Worm (Caenorhabditis elegans) whole organism, L1 larva: ENCODE data around the gene inpp-1.

ENCODE experiments used
- C04F5.9 ChIP-seq: sonication (generic microtip); optimal IDR thresholded peaks from 2 replicates; lab custom pipeline; 2016; ENCODE audit warnings: missing genetic modification characterization, missing compliant biosample characterization
- C34B4.2 ChIP-seq: sonication (generic microtip); optimal IDR thresholded peaks from 2 replicates; lab custom pipeline; 2017; ENCODE audit warnings: mild to moderate bottlenecking, missing genetic modification characterization, missing compliant biosample characterization
- F16B12.6 ChIP-seq: fragments of 150-350 bp; optimal IDR thresholded peaks from 2 replicates; lab custom pipeline; 2014; ENCODE audit warnings: missing biosample characterization, missing genetic modification characterization
- Y116A8C.19 ChIP-seq: sonication (generic microtip); optimal IDR thresholded peaks from 2 replicates; lab custom pipeline; 2016; ENCODE audit warnings: missing compliant biosample characterization, missing genetic modification characterization, borderline replicate concordance
- aha-1 ChIP-seq: fragments of 150-350 bp; optimal IDR thresholded peaks from 2 replicates; lab custom pipeline; 2014; ENCODE audit warnings: missing biosample characterization, missing genetic modification characterization
- alr-1 ChIP-seq: fragments of 200-800 bp; sonication (Bioruptor generic); optimal IDR thresholded peaks from 2 replicates; lab custom pipeline; 2018; ENCODE audit warnings: borderline replicate concordance, mild to moderate bottlenecking, missing genetic modification characterization, missing compliant biosample characterization
- aly-2 ChIP-seq: fragments of 150-350 bp; optimal IDR thresholded peaks from 2 replicates; lab custom pipeline; 2014; ENCODE audit warnings: missing biosample characterization, missing genetic modification characterization
- ceh-63 ChIP-seq: fragments of 200-800 bp; sonication (Bioruptor generic); optimal IDR thresholded peaks from 2 replicates; lab custom pipeline; 2018; ENCODE audit warnings: mild to moderate bottlenecking, missing genetic modification characterization, missing compliant biosample characterization
- ceh-8 ChIP-seq: fragments of 200-800 bp; sonication (Bioruptor generic); optimal IDR thresholded peaks from 2 replicates; lab custom pipeline; 2018; ENCODE audit warnings: mild to moderate bottlenecking, missing genetic modification characterization, moderate library complexity, missing compliant biosample characterization
- ceh-90 ChIP-seq: sonication (generic microtip); optimal IDR thresholded peaks from 2 replicates; lab custom pipeline; 2016; ENCODE audit warnings: missing genetic modification characterization, missing compliant biosample characterization
- ces-1 ChIP-seq: fragments of 150-350 bp; optimal IDR thresholded peaks from 2 replicates; lab custom pipeline; 2014; ENCODE audit warnings: missing biosample characterization, missing genetic modification reagents, missing genetic modification characterization
- dpl-1 ChIP-seq, 3 experiments: fragments of 150-350 bp in 2 of 3; sonication (generic microtip) in 1 of 3; optimal IDR thresholded peaks; 2 replicates each; lab custom pipeline; 2014 to 2017; ENCODE audit warnings: missing biosample characterization in 3 of 3, missing genetic modification characterization in 3 of 3, missing genetic modification reagents in 3 of 3
- dsc-1 ChIP-seq: sonication (generic microtip); optimal IDR thresholded peaks from 2 replicates; lab custom pipeline; 2016; ENCODE audit warnings: mild to moderate bottlenecking, missing genetic modification characterization, missing compliant biosample characterization
- efl-1 ChIP-seq, 4 experiments: fragments of 150-350 bp; optimal IDR thresholded peaks in 3 of 4; peaks in 1 of 4; 1 replicate in 1 of 4; 2 replicates in 3 of 4; lab custom pipeline; 2014; ENCODE audit warnings: missing biosample characterization in 2 of 4, missing genetic modification characterization in 2 of 4, missing genetic modification reagents in 2 of 4
- efl-3 ChIP-seq: fragments of 200-800 bp; sonication (Bioruptor generic); optimal IDR thresholded peaks from 2 replicates; lab custom pipeline; 2018; ENCODE audit warnings: mild to moderate bottlenecking, missing genetic modification characterization, missing compliant biosample characterization
- egl-13 ChIP-seq: sonication (generic microtip); optimal IDR thresholded peaks from 2 replicates; lab custom pipeline; 2016; ENCODE audit warnings: missing genotype, missing genetic modification reagents, missing genetic modification characterization, missing compliant biosample characterization
- elt-3 ChIP-seq, 6 experiments: fragments of 150-350 bp in 1 of 6; sonication (generic microtip); optimal IDR thresholded peaks; 2 replicates each; lab custom pipeline; 2017 to 2018; ENCODE audit warnings: missing biosample characterization in 6 of 6, missing genetic modification characterization in 6 of 6, inconsistent platforms in 1 of 6
- fkh-8 ChIP-seq: sonication (generic microtip); optimal IDR thresholded peaks from 2 replicates; lab custom pipeline; 2016; ENCODE audit warnings: mild to moderate bottlenecking, missing genetic modification characterization, missing compliant biosample characterization
- hpl-2 ChIP-seq: fragments of 150-350 bp; optimal IDR thresholded peaks from 2 replicates; lab custom pipeline; 2014; ENCODE audit warnings: missing biosample characterization, missing genetic modification reagents, missing genetic modification characterization
- isw-1 ChIP-seq: fragments of 200-800 bp; sonication (Bioruptor generic); IDR thresholded peaks from 2 replicates; pipeline ENCODE4 v1.3.6; 2022; ENCODE audit warnings: missing genetic modification characterization, missing compliant biosample characterization
- jun-1 ChIP-seq: fragments of 150-350 bp; optimal IDR thresholded peaks from 2 replicates; lab custom pipeline; 2014; ENCODE audit warnings: missing biosample characterization, missing genetic modification reagents, missing genetic modification characterization
- lin-35 ChIP-seq, 2 experiments: fragments of 150-350 bp; optimal IDR thresholded peaks; 2 replicates each; lab custom pipeline; 2014; ENCODE audit warnings: missing biosample characterization in 2 of 2, missing genetic modification characterization in 2 of 2, missing genetic modification reagents in 2 of 2
- mab-9 ChIP-seq: fragments of 200-800 bp; sonication (Bioruptor generic); IDR thresholded peaks from 2 replicates; pipeline ENCODE4 v1.3.6; 2022; ENCODE audit warnings: missing genetic modification reagents, missing genetic modification characterization, missing compliant biosample characterization
- mdl-1 ChIP-seq, 2 experiments: fragments of 150-350 bp; optimal IDR thresholded peaks; 2 replicates each; lab custom pipeline; 2014 to 2017; ENCODE audit warnings: missing biosample characterization in 2 of 2, missing genetic modification characterization in 2 of 2, inconsistent platforms in 1 of 2
- mep-1 ChIP-seq: fragments of 150-350 bp; optimal IDR thresholded peaks from 2 replicates; lab custom pipeline; 2014; ENCODE audit warnings: missing biosample characterization, missing genetic modification characterization
- nhr-12 ChIP-seq: sonication (generic microtip); optimal IDR thresholded peaks from 2 replicates; lab custom pipeline; 2017; ENCODE audit warnings: missing biosample characterization, missing genetic modification characterization
- nhr-19 ChIP-seq: fragments of 200-800 bp; sonication (Bioruptor generic); conservative IDR thresholded peaks from 2 replicates; pipeline ENCODE4 v1.3.6; 2022; ENCODE audit warnings: missing genetic modification characterization, missing compliant biosample characterization
- nhr-20 ChIP-seq: sonication (generic microtip); optimal IDR thresholded peaks from 2 replicates; lab custom pipeline; 2016; ENCODE audit warnings: mild to moderate bottlenecking, missing genetic modification characterization, missing compliant biosample characterization
- nhr-237 ChIP-seq: fragments of 150-350 bp; optimal IDR thresholded peaks from 2 replicates; lab custom pipeline; 2014; ENCODE audit warnings: missing biosample characterization, missing genetic modification characterization
- nhr-47 ChIP-seq: sonication (generic microtip); optimal IDR thresholded peaks from 2 replicates; lab custom pipeline; 2016; ENCODE audit warnings: mild to moderate bottlenecking, missing genetic modification characterization, moderate library complexity, missing compliant biosample characterization
- nhr-76 ChIP-seq: sonication (generic microtip); optimal IDR thresholded peaks from 2 replicates; lab custom pipeline; 2017; ENCODE audit warnings: missing biosample characterization, missing genetic modification characterization
- nhr-77 ChIP-seq: fragments of 150-350 bp; optimal IDR thresholded peaks from 2 replicates; lab custom pipeline; 2014; ENCODE audit warnings: missing biosample characterization, missing genetic modification characterization
- nhr-85 ChIP-seq: sonication (generic microtip); peaks from one replicate; lab custom pipeline; 2016; ENCODE audit warnings: missing genetic modification characterization, inconsistent platforms, missing compliant biosample characterization
- nhr-90 ChIP-seq: sonication (generic microtip); optimal IDR thresholded peaks from 2 replicates; lab custom pipeline; 2016; ENCODE audit warnings: mild to moderate bottlenecking, missing genetic modification characterization, missing compliant biosample characterization; ENCODE audit not compliant: poor library complexity
- pag-3 ChIP-seq: sonication (generic microtip); optimal IDR thresholded peaks from 2 replicates; lab custom pipeline; 2017; ENCODE audit warnings: missing genetic modification characterization, mild to moderate bottlenecking, missing compliant biosample characterization, antibody characterized with exemption, borderline replicate concordance; ENCODE audit not compliant: insufficient read depth
- pqm-1 ChIP-seq: sonication (generic microtip); optimal IDR thresholded peaks from 3 replicates; lab custom pipeline; 2017; ENCODE audit warnings: missing biosample characterization, missing genetic modification characterization
- rnt-1 ChIP-seq: sonication (generic microtip); optimal IDR thresholded peaks from 2 replicates; lab custom pipeline; 2016; ENCODE audit warnings: mild to moderate bottlenecking, missing genetic modification characterization, moderate library complexity, missing compliant biosample characterization
- snu-23 ChIP-seq: sonication (generic microtip); optimal IDR thresholded peaks from 2 replicates; lab custom pipeline; 2016; ENCODE audit warnings: missing genetic modification characterization, missing compliant biosample characterization
- sup-37 ChIP-seq: fragments of 200-800 bp; sonication (Bioruptor generic); optimal IDR thresholded peaks from 2 replicates; lab custom pipeline; 2018; ENCODE audit warnings: mild to moderate bottlenecking, missing genetic modification characterization, missing compliant biosample characterization
- swsn-7 ChIP-seq: sonication (generic microtip); optimal IDR thresholded peaks from 2 replicates; lab custom pipeline; 2016; ENCODE audit warnings: missing genetic modification characterization, missing compliant biosample characterization
- tbx-2 ChIP-seq: sonication (generic microtip); optimal IDR thresholded peaks from 2 replicates; lab custom pipeline; 2016; ENCODE audit warnings: missing genetic modification characterization, missing compliant biosample characterization
- tlp-1 ChIP-seq: fragments of 150-350 bp; optimal IDR thresholded peaks from 2 replicates; lab custom pipeline; 2014; ENCODE audit warnings: missing biosample characterization, missing genetic modification characterization
- unc-62 ChIP-seq: fragments of 150-350 bp; optimal IDR thresholded peaks from 2 replicates; lab custom pipeline; 2014; ENCODE audit warnings: missing biosample characterization, missing genetic modification reagents, missing genetic modification characterization
- unc-98 ChIP-seq: fragments of 200-800 bp; sonication (Bioruptor generic); IDR thresholded peaks from 2 replicates; pipeline ENCODE4 v1.3.6; 2022; ENCODE audit warnings: missing genetic modification characterization, missing compliant biosample characterization
- vab-15 ChIP-seq: sonication (generic microtip); optimal IDR thresholded peaks from 2 replicates; lab custom pipeline; 2017; ENCODE audit warnings: missing genotype, mild to moderate bottlenecking, missing genetic modification characterization, missing compliant biosample characterization
- xbp-1 ChIP-seq: sonication (generic microtip); optimal IDR thresholded peaks from 2 replicates; lab custom pipeline; 2016; ENCODE audit warnings: missing genetic modification characterization, missing compliant biosample characterization
- zip-4 ChIP-seq: fragments of 200-800 bp; sonication (Bioruptor generic); optimal IDR thresholded peaks from 2 replicates; lab custom pipeline; 2018; ENCODE audit warnings: mild to moderate bottlenecking, missing genetic modification characterization, moderate library complexity, missing compliant biosample characterization
- ztf-11 ChIP-seq, 2 experiments: sonication (generic microtip); optimal IDR thresholded peaks; 2 replicates each; lab custom pipeline; 2016 to 2017; ENCODE audit warnings: missing genetic modification characterization in 2 of 2, missing biosample characterization in 1 of 2, missing compliant biosample characterization in 1 of 2
- ztf-4 ChIP-seq: fragments of 150-350 bp; optimal IDR thresholded peaks from 2 replicates; lab custom pipeline; 2014; ENCODE audit warnings: missing biosample characterization, missing genetic modification characterization

Gene inpp-1

DNA sequence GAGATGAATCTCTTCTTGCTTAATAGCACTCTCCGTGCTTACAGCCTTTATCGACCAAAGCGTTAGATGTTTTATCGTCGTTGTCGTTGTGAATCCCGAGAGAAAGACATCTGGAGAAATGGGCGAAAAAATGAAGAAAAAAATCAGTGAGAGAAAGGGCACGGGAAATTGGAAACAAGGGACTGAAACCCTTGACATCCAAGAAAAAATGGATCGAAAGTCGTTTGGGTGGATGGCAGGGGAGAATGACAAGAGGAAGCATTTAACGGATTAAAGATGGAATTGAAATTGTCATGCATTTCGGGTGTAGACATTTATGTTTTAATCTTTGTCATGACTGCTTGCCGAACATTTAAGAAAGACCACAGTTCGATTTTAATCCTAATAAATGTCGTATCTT lies at the start of gene inpp-1:
inpp-1 (minus strand) TSS at position 101 of the 400 bp plus-strand sequence.
- TF ChIP-seq efl-1 (optimal IDR thresholded peaks at IDR 0.05; lab: Kevin White, UChicago) (no peak), efl-1 (GFP tag; optimal IDR thresholded peaks at IDR 0.05 in 1 of 2; lab: Kevin White, UChicago) (no peak), lin-35 (GFP tag; optimal IDR thresholded peaks at IDR 0.05; lab: Kevin White, UChicago) (no peak), fkh-8 (tag; lab: Kevin White, UChicago) (no peak), dsc-1 (peak; percentile 25), nhr-77 (no peak), sup-37 (GFP tag; lab: Kevin White, UChicago) (no peak), vab-15 (no peak)

DNA sequence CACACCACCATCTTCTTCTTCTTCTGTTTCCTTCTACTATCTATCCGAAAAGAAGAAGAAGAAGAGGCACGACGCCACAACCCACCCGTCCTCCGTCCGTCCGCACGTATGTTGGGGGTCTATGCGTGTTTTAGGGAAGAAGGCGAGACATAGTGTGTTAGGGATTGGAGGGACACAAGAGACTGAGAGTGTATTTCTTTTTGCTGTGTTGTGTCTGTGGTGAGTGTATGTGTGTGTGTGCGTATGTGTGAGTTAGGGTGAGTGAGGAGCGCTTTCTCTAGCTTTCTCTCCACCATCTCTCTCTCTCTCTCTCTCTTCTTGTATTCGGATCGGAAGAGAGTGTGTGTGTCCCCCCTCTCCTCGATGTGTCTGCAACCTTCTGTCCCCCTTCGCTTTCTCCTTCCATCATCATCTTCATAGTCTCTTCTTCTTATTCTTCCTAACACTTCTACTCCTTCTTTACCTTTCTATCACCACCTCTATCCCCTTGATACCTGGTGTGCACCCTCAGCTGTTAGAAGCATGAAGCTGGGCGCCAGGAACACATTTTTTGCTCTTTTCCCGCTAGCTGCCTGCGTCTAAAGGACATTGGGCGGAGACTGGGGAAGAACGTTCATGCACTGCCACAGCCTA lies 48.1 kb upstream of the inpp-1 start:
- TF ChIP-seq snu-23, result peak; percentile 94
- peak; percentile 63 for TF ChIP-seq xbp-1 (tag; lab: Kevin White, UChicago)
- peak; percentile 41 for TF ChIP-seq ceh-8
- no peak for TF ChIP-seq alr-1 (tag; lab: Kevin White, UChicago)
- peak in 4 of 6 experiments; percentile 20 to 82 (median 67) for TF ChIP-seq elt-3 (tag; optimal IDR thresholded peaks at IDR 0.05; lab: Kevin White, UChicago)
- TF ChIP-seq nhr-76, result no peak
- no peak for TF ChIP-seq nhr-12 (tag; lab: Kevin White, UChicago)
- peak; percentile 89 for TF ChIP-seq nhr-20 (tag; lab: Kevin White, UChicago)
- no peak for TF ChIP-seq ceh-90 (tag; lab: Kevin White, UChicago)
- peak; percentile 83 for TF ChIP-seq jun-1
- TF ChIP-seq swsn-7 (tag; lab: Kevin White, UChicago), result peak; percentile 84
- peak; percentile 16 for TF ChIP-seq dsc-1
- TF ChIP-seq pqm-1 (tag; lab: Kevin White, UChicago), result no peak
- peak; percentile 78 for TF ChIP-seq rnt-1 (tag; lab: Kevin White, UChicago)
- TF ChIP-seq unc-98 (GFP tag; lab: Robert Waterston, UW), result no peak
- peak; percentile 84 for TF ChIP-seq nhr-47 (tag; lab: Kevin White, UChicago)
- TF ChIP-seq tlp-1 (tag; lab: Kevin White, UChicago), result no peak
- TF ChIP-seq ceh-63 (GFP tag; lab: Kevin White, UChicago), result no peak
- peak; percentile 70 for TF ChIP-seq nhr-19 (GFP tag; lab: Robert Waterston, UW)
- TF ChIP-seq C34B4.2 (tag; lab: Kevin White, UChicago), result no peak
- peak; percentile 83 for TF ChIP-seq mep-1 (tag; lab: Kevin White, UChicago)
- TF ChIP-seq nhr-90, result peak; percentile 67
- peak; percentile 83 for TF ChIP-seq ztf-4
- TF ChIP-seq F16B12.6, result peak; percentile 25
- TF ChIP-seq ztf-11 (tag; optimal IDR thresholded peaks at IDR 0.05; lab: Kevin White, UChicago), result peak in 1 of 2 experiments; percentile 32
- no peak for TF ChIP-seq mab-9 (GFP tag; lab: Robert Waterston, UW)
- peak; percentile 12 for TF ChIP-seq aly-2 (tag; lab: Kevin White, UChicago)
- TF ChIP-seq dpl-1 (GFP tag; optimal IDR thresholded peaks at IDR 0.05; lab: Kevin White, UChicago), result peak; percentile 39 to 55 (median 44)
- no peak for TF ChIP-seq pag-3 (tag; lab: Kevin White, UChicago)
- TF ChIP-seq sup-37 (GFP tag; lab: Kevin White, UChicago), result peak; percentile 20
- TF ChIP-seq tbx-2 (tag; lab: Kevin White, UChicago), result peak; percentile 86
- TF ChIP-seq mdl-1 (tag; optimal IDR thresholded peaks at IDR 0.05; lab: Kevin White, UChicago), result peak in 1 of 2 experiments; percentile 84
- TF ChIP-seq nhr-77, result peak; percentile 88
- peak; percentile 32 for TF ChIP-seq aha-1 (tag; lab: Kevin White, UChicago)
- TF ChIP-seq egl-13 (tag; lab: Kevin White, UChicago), result peak; percentile 34
- TF ChIP-seq ces-1, result no peak
- TF ChIP-seq unc-62 (GFP tag; lab: Kevin White, UChicago), result no peak
- peak; percentile 82 for TF ChIP-seq nhr-237 (tag; lab: Kevin White, UChicago)
- no peak for TF ChIP-seq zip-4
- TF ChIP-seq nhr-85 (tag; lab: Kevin White, UChicago), result peak; percentile 92
- TF ChIP-seq Y116A8C.19, result no peak
- peak; percentile 39 for TF ChIP-seq isw-1 (GFP tag; lab: Robert Waterston, UW)
- TF ChIP-seq C04F5.9 (tag; lab: Kevin White, UChicago), result no peak
- TF ChIP-seq hpl-2 (GFP tag; lab: Kevin White, UChicago), result no peak
- no peak for TF ChIP-seq efl-3 (GFP tag; lab: Kevin White, UChicago)
